Worm (Caenorhabditis elegans): ENCODE data around the gene mrck-1.

The mrck-1 gene

DNA sequence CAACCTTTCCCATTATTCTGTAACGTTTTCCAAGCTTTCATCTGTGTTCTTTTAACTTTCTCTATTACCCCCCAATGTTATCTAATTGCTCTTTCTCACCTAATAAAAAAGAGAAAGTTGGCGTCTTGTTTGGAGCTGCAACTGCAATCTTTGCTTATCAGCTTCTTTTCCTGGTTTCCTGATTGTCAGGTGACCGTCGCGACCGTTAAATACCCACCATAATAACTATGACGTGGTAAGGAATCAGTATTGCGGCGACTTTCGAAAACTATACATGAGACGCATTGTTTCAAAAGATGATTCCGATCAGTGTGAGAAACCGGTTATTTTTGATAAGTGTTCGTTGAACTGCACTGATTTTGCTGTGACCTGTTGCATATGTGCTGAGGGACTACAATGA lies 8.1 kb upstream of the mrck-1 start:
- no peak for TF ChIP-seq lsy-12 (tag; optimal IDR thresholded peaks at IDR 0.05)
- TF ChIP-seq ceh-28 (tag; optimal IDR thresholded peaks at IDR 0.05) = no peak
- TF ChIP-seq nhr-12 (tag; optimal IDR thresholded peaks at IDR 0.05) = no peak
- no peak for TF ChIP-seq ztf-11 (tag; optimal IDR thresholded peaks at IDR 0.05)
- TF ChIP-seq lin-39 (tag; optimal IDR thresholded peaks at IDR 0.05) = no peak
- no peak for TF ChIP-seq fkh-2 (tag; optimal IDR thresholded peaks at IDR 0.05)
- TF ChIP-seq pqm-1 (tag; optimal IDR thresholded peaks at IDR 0.05) = peak; percentile 96
- no peak for TF ChIP-seq ceh-82 (tag; optimal IDR thresholded peaks at IDR 0.05)
- no peak for TF ChIP-seq ztf-4 (tag; optimal IDR thresholded peaks at IDR 0.05)
- TF ChIP-seq mdl-1 (tag; optimal IDR thresholded peaks at IDR 0.05) = no peak
- TF ChIP-seq fos-1 (tag; optimal IDR thresholded peaks at IDR 0.05) = no peak
- TF ChIP-seq pha-4 (tag; optimal IDR thresholded peaks at IDR 0.05) = peak; percentile 60
- TF ChIP-seq egl-5 (tag; optimal IDR thresholded peaks at IDR 0.05) = no peak
- no peak for TF ChIP-seq zag-1 (tag; optimal IDR thresholded peaks at IDR 0.05)
- no peak for TF ChIP-seq fkh-10 (GFP tag; optimal IDR thresholded peaks at IDR 0.05)
- no peak for TF ChIP-seq nhr-67 (tag; optimal IDR thresholded peaks at IDR 0.05)
- no peak for TF ChIP-seq ceh-9 (tag; optimal IDR thresholded peaks at IDR 0.05)
- TF ChIP-seq jun-1 (tag; optimal IDR thresholded peaks at IDR 0.05) = peak; percentile 88
- peak; percentile 12 for TF ChIP-seq tbx-2 (tag; optimal IDR thresholded peaks at IDR 0.05)
- no peak for TF ChIP-seq nhr-76 (tag; optimal IDR thresholded peaks at IDR 0.05)
- no peak for TF ChIP-seq elt-1 (tag; optimal IDR thresholded peaks at IDR 0.05)
- TF ChIP-seq snpc-4 (tag; optimal IDR thresholded peaks at IDR 0.05) = no peak
- peak; percentile 97 for TF ChIP-seq elt-2 (tag; optimal IDR thresholded peaks at IDR 0.05)
- peak; percentile 83 for TF ChIP-seq nhr-43 (tag; optimal IDR thresholded peaks at IDR 0.05; ENCODE audit: poor library complexity, severe bottlenecking)
- TF ChIP-seq unc-39 (tag; optimal IDR thresholded peaks at IDR 0.05) = no peak
- no peak for TF ChIP-seq unc-62 (GFP tag; optimal IDR thresholded peaks at IDR 0.05)
- TF ChIP-seq nfya-1 (tag; optimal IDR thresholded peaks at IDR 0.05; ENCODE audit: insufficient read depth) = no peak
- TF ChIP-seq nhr-28 (tag; optimal IDR thresholded peaks at IDR 0.05) = no peak
- no peak for TF ChIP-seq sea-2 (GFP tag; optimal IDR thresholded peaks at IDR 0.05)
- no peak for TF ChIP-seq ZK546.5 (tag; optimal IDR thresholded peaks at IDR 0.05)
- TF ChIP-seq skn-1 (tag; optimal IDR thresholded peaks at IDR 0.05) = no peak
- peak in 1 of 3 experiments; percentile 69 for TF ChIP-seq elt-3 (tag; optimal IDR thresholded peaks at IDR 0.05)
- no peak for TF ChIP-seq eor-1 (tag; optimal IDR thresholded peaks at IDR 0.05)
- TF ChIP-seq nhr-237 (tag; optimal IDR thresholded peaks at IDR 0.05) = no peak
- peak; percentile 76 for TF ChIP-seq nhr-23 (tag; optimal IDR thresholded peaks at IDR 0.05)
- no peak for TF ChIP-seq R02D3.7 (tag; optimal IDR thresholded peaks at IDR 0.05)
- no peak for TF ChIP-seq aly-2 (tag; optimal IDR thresholded peaks at IDR 0.05)
- TF ChIP-seq mml-1 (tag; optimal IDR thresholded peaks at IDR 0.05) = no peak
- peak; percentile 44 for TF ChIP-seq nhr-25 (tag; optimal IDR thresholded peaks at IDR 0.05)
- no peak for TF ChIP-seq lin-15B (tag; optimal IDR thresholded peaks at IDR 0.05)
- TF ChIP-seq daf-12 (tag; optimal IDR thresholded peaks at IDR 0.05) = no peak
- TF ChIP-seq nhr-77 (tag; optimal IDR thresholded peaks at IDR 0.05) = no peak
- peak; percentile 34 for TF ChIP-seq egl-27 (tag; optimal IDR thresholded peaks at IDR 0.05)

ce11 chrV:6270552-6270951 lies 3.5 kb upstream of the mrck-1 start, which contains the start of gene F31F7.2:
F31F7.2 (plus strand) TSS chrV:6270852.
- TF ChIP-seq nhr-11 (tag; optimal IDR thresholded peaks at IDR 0.05) (no peak), snpc-4 (tag; optimal IDR thresholded peaks at IDR 0.05) (no peak), sea-2 (GFP tag; optimal IDR thresholded peaks at IDR 0.05) (no peak), lsy-12 (tag; optimal IDR thresholded peaks at IDR 0.05) (no peak)

DNA sequence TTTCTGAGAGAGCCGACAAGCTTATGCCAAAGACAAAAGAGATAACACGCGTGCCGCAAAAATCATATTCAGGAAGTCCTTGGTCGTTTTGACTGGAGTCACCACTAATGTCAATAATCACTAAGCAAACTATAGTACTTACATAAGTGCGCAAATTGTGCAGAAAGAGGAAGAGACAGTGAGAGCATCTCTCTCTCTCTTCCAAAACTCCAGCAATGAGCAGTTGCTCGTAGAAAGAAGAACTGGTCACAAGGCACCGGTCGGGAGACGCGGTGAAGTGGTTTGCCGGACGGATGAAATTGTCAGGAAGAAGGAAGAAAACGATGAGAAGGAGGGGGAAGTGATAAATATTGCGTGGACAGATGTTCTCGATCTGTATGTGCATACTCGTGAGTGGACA lies 3.0 kb upstream of the mrck-1 start:
- TF ChIP-seq tbx-2 (tag; optimal IDR thresholded peaks at IDR 0.05) (no peak), pha-4 (tag; optimal IDR thresholded peaks at IDR 0.05) (peak; percentile 67), nfya-1 (tag; optimal IDR thresholded peaks at IDR 0.05; ENCODE audit: insufficient read depth) (peak; percentile 19)
